Worm (Caenorhabditis elegans) whole organism, mixed stage, embryonic: ENCODE results near the gene mcu-1.

Experiments
- M03D4.4 ChIP-seq: sonication (generic microtip); optimal IDR thresholded peaks from 2 replicates; lab custom pipeline; 2017; ENCODE audit warnings: mild to moderate bottlenecking, missing genetic modification characterization, missing compliant biosample characterization
- bed-3 ChIP-seq: fragments of 200-800 bp; sonication (Bioruptor generic); optimal IDR thresholded peaks from 3 replicates; lab custom pipeline; 2018; ENCODE audit warnings: mild to moderate bottlenecking, missing genetic modification characterization, moderate library complexity, missing compliant biosample characterization
- blmp-1 ChIP-seq: fragments of 150-350 bp; optimal IDR thresholded peaks from 2 replicates; lab custom pipeline; 2014; ENCODE audit warnings: missing biosample characterization, missing genetic modification characterization
- ceh-39 ChIP-seq: fragments of 150-350 bp; optimal IDR thresholded peaks from 2 replicates; lab custom pipeline; 2014; ENCODE audit warnings: missing biosample characterization, missing genetic modification characterization
- ceh-43 ChIP-seq: fragments of 200-800 bp; sonication (Bioruptor generic); optimal IDR thresholded peaks from 2 replicates; lab custom pipeline; 2018; ENCODE audit warnings: mild to moderate bottlenecking, missing genetic modification characterization, moderate library complexity, missing compliant biosample characterization
- ceh-83 ChIP-seq: fragments of 200-800 bp; sonication (Bioruptor generic); optimal IDR thresholded peaks from 2 replicates; lab custom pipeline; 2018; ENCODE audit warnings: mild to moderate bottlenecking, missing genetic modification characterization, missing compliant biosample characterization
- ces-1 ChIP-seq: fragments of 150-350 bp; optimal IDR thresholded peaks from 2 replicates; lab custom pipeline; 2014; ENCODE audit warnings: missing biosample characterization, missing genetic modification reagents, missing genetic modification characterization
- cnd-1 ChIP-seq: fragments of 200-800 bp; sonication (Bioruptor generic); optimal IDR thresholded peaks from 2 replicates; lab custom pipeline; 2018; ENCODE audit warnings: mild to moderate bottlenecking, missing genetic modification characterization, missing compliant biosample characterization
- drap-1 ChIP-seq: fragments of 200-800 bp; sonication (Bioruptor generic); optimal IDR thresholded peaks from 3 replicates; lab custom pipeline; 2018; ENCODE audit warnings: mild to moderate bottlenecking, missing genetic modification characterization, missing compliant biosample characterization
- elt-1 ChIP-seq: sonication (generic microtip); optimal IDR thresholded peaks from 2 replicates; lab custom pipeline; 2017; ENCODE audit warnings: missing genetic modification characterization, mild to moderate bottlenecking, missing compliant biosample characterization, antibody characterized with exemption, moderate library complexity, borderline replicate concordance; ENCODE audit not compliant: insufficient read depth
- elt-3 ChIP-seq: fragments of 150-350 bp; optimal IDR thresholded peaks from 2 replicates; lab custom pipeline; 2014; ENCODE audit warnings: missing biosample characterization, missing genetic modification characterization
- flh-1 ChIP-seq: fragments of 200-800 bp; sonication (Bioruptor generic); optimal IDR thresholded peaks from 2 replicates; lab custom pipeline; 2018; ENCODE audit warnings: mild to moderate bottlenecking, missing genetic modification characterization, moderate library complexity, missing compliant biosample characterization
- ham-2 ChIP-seq: fragments of 200-800 bp; sonication (Bioruptor generic); optimal IDR thresholded peaks from 2 replicates; lab custom pipeline; 2018; ENCODE audit warnings: mild to moderate bottlenecking, missing genetic modification characterization, missing compliant biosample characterization
- hlh-1 ChIP-seq: fragments of 150-350 bp; optimal IDR thresholded peaks from 2 replicates; lab custom pipeline; 2014; ENCODE audit warnings: missing biosample characterization, missing genetic modification reagents, missing genetic modification characterization
- lin-13 ChIP-seq: fragments of 150-350 bp; optimal IDR thresholded peaks from 2 replicates; lab custom pipeline; 2014; ENCODE audit warnings: missing biosample characterization, missing genetic modification characterization
- lin-32 ChIP-seq: fragments of 200-800 bp; sonication (Bioruptor generic); optimal IDR thresholded peaks from 2 replicates; lab custom pipeline; 2018; ENCODE audit warnings: mild to moderate bottlenecking, missing genetic modification characterization, missing compliant biosample characterization
- lsy-2 ChIP-seq: fragments of 150-350 bp; optimal IDR thresholded peaks from 2 replicates; lab custom pipeline; 2014; ENCODE audit warnings: missing biosample characterization, missing genetic modification characterization
- mab-5 ChIP-seq: fragments of 150-350 bp; optimal IDR thresholded peaks from 2 replicates; lab custom pipeline; 2014; ENCODE audit warnings: missing biosample characterization, missing genetic modification characterization
- mep-1 ChIP-seq: fragments of 150-350 bp; optimal IDR thresholded peaks from 2 replicates; lab custom pipeline; 2017; ENCODE audit warnings: missing biosample characterization, missing genetic modification reagents, missing genetic modification characterization, inconsistent platforms
- mls-2 ChIP-seq: sonication (generic microtip); optimal IDR thresholded peaks from 2 replicates; lab custom pipeline; 2016; ENCODE audit warnings: mild to moderate bottlenecking, missing genetic modification characterization, moderate library complexity, missing compliant biosample characterization
- nhr-12 ChIP-seq: fragments of 150-350 bp; optimal IDR thresholded peaks from 2 replicates; lab custom pipeline; 2014; ENCODE audit warnings: missing biosample characterization, missing genetic modification characterization
- nhr-2 ChIP-seq: fragments of 150-350 bp; optimal IDR thresholded peaks from 2 replicates; lab custom pipeline; 2014; ENCODE audit warnings: missing biosample characterization, missing genetic modification characterization
- nhr-237 ChIP-seq: fragments of 150-350 bp; optimal IDR thresholded peaks from 2 replicates; lab custom pipeline; 2014; ENCODE audit warnings: missing biosample characterization, missing genetic modification characterization
- nhr-28 ChIP-seq: fragments of 150-350 bp; optimal IDR thresholded peaks from 2 replicates; lab custom pipeline; 2014; ENCODE audit warnings: missing biosample characterization, missing genetic modification characterization
- nhr-76 ChIP-seq: sonication (generic microtip); optimal IDR thresholded peaks from 2 replicates; lab custom pipeline; 2017; ENCODE audit warnings: missing biosample characterization, missing genetic modification characterization
- sem-2 ChIP-seq: fragments of 200-800 bp; sonication (Bioruptor generic); optimal IDR thresholded peaks from 2 replicates; lab custom pipeline; 2018; ENCODE audit warnings: mild to moderate bottlenecking, missing genetic modification characterization, missing compliant biosample characterization
- snpc-4 ChIP-seq: fragments of 150-350 bp; optimal IDR thresholded peaks from 2 replicates; lab custom pipeline; 2014; ENCODE audit warnings: missing biosample characterization, missing genetic modification characterization
- sptf-1 ChIP-seq: sonication (generic microtip); optimal IDR thresholded peaks from 2 replicates; lab custom pipeline; 2017; ENCODE audit warnings: mild to moderate bottlenecking, missing genetic modification characterization, moderate library complexity, missing compliant biosample characterization
- tbx-8 ChIP-seq: fragments of 200-800 bp; sonication (Bioruptor generic); optimal IDR thresholded peaks from 2 replicates; lab custom pipeline; 2018; ENCODE audit warnings: mild to moderate bottlenecking, missing genetic modification characterization, moderate library complexity, missing compliant biosample characterization
- unc-120 ChIP-seq: sonication (generic microtip); optimal IDR thresholded peaks from 2 replicates; lab custom pipeline; 2017; ENCODE audit warnings: missing genetic modification characterization, missing compliant biosample characterization; ENCODE audit not compliant: poor library complexity, severe bottlenecking
- unc-62 ChIP-seq: fragments of 150-350 bp; optimal IDR thresholded peaks from 2 replicates; lab custom pipeline; 2014; ENCODE audit warnings: missing biosample characterization, missing genetic modification reagents, missing genetic modification characterization

Gene mcu-1

DNA sequence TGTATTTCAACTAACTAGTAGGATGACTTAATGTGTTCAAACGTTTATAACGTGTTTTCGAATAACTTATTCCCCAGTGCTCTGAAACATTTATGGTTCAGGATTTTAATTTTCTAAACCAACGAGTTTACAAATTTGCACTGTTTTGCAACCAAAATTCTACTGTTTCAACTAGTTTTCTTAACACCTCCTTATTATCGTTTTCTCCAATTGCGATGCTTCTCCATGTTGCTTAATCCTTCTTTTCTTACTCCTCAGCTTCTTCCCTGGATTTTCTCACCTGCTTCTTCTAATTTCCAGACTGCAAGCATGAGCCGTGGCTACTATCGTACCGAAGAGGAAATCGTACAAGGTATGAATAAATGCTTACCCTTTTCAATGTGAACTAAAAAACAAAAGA is 8.7 kb downstream of the mcu-1 start, which contains the start of gene lin-33:
Gene lin-33, plus strand, starts transcription at position 301 of the 400 bp plus-strand sequence.
- TF ChIP-seq ceh-83 (GFP tag; lab: Kevin White, UChicago), result no peak
- TF ChIP-seq sem-2 (GFP tag; lab: Kevin White, UChicago), result no peak
- no peak for TF ChIP-seq elt-1 (tag; lab: Kevin White, UChicago)
- TF ChIP-seq nhr-2, result no peak
- TF ChIP-seq mab-5 (tag; lab: Kevin White, UChicago), result no peak
- TF ChIP-seq snpc-4 (tag; lab: Kevin White, UChicago), result no peak
- TF ChIP-seq lin-13, result no peak
- TF ChIP-seq ceh-43, result no peak
- no peak for TF ChIP-seq lsy-2
- TF ChIP-seq nhr-12 (tag; lab: Kevin White, UChicago), result no peak
- TF ChIP-seq ham-2 (GFP tag; lab: Kevin White, UChicago), result no peak
- no peak for TF ChIP-seq M03D4.4 (tag; lab: Kevin White, UChicago)
- TF ChIP-seq elt-3 (tag; lab: Kevin White, UChicago), result no peak
- TF ChIP-seq flh-1 (GFP tag; lab: Kevin White, UChicago), result no peak

DNA sequence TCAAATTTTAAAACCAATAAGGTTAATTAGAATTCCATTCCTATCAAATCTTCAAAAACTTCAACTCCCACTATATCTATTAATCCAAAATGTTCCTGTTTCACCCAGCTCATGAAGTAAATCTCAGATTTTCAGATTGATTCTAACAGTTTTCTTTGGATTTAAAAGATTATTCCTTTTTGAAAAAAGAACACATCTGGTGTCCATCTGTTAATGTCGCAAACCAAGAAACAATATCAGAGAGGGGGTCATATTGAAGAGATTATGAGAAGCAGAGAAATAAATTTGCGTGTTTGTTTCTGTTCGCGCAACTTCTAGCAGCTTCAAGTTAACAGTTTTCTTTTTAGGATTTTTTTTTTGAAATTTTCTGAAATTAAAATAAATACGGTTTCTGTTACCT is 10.1 kb downstream of the mcu-1 start:
- TF ChIP-seq lin-32 (GFP tag; lab: Kevin White, UChicago) (peak; percentile 58), blmp-1 (tag; lab: Kevin White, UChicago) (no peak)

DNA sequence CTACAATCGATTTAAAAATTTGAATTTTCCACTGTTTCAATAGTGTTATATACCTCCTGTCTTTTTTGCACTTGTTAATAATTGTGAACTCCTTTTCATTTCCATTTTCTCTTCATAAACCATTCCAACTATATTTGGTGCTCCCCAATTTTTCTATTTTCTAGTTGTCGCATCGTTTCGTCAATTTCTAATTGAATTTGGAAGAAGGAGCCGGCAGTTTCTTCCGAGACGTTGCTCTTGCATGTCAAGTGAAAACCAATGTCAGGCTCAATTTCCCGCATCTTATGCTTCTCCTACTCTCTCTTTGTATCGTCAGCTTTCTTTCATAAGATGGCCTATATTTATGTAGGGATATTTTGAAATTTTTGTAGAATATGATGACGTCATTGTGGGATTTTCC is 11.2 kb downstream of the mcu-1 start:
- no peak for TF ChIP-seq unc-62 (GFP tag; lab: Kevin White, UChicago)
- TF ChIP-seq ces-1, result peak; percentile 95

ce11 chrIV:5926643-5927042 is 12.4 kb downstream of the mcu-1 start:
- TF ChIP-seq cnd-1 (peak; percentile 69), sptf-1 (tag; lab: Kevin White, UChicago) (peak; percentile 88), blmp-1 (tag; lab: Kevin White, UChicago) (peak; percentile 62), ceh-43 (peak; percentile 69), elt-1 (tag; lab: Kevin White, UChicago) (no peak), ces-1 (peak; percentile 82)

DNA sequence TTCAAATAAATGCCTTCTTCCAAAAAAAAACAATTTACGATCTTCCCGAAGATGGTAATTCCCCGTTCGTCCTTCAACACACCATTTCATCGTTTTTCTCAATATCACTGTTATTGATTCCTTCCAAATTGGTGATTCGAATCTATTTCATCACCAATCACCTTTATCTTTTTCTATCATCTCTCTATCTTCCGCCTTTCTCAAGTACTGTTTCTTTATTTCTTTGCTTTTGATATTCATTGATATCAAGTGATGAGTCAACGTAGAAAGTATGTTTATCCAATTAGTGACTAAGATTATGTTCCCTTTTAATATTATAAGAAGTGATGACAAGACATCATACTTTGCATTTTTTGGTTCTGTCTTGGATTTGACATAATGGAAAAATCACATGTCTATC is 14.8 kb downstream of the mcu-1 start:
- TF ChIP-seq elt-1 (tag; lab: Kevin White, UChicago), result peak; percentile 13
- no peak for TF ChIP-seq nhr-76
- TF ChIP-seq, all 35 proteins: peak for 1

DNA sequence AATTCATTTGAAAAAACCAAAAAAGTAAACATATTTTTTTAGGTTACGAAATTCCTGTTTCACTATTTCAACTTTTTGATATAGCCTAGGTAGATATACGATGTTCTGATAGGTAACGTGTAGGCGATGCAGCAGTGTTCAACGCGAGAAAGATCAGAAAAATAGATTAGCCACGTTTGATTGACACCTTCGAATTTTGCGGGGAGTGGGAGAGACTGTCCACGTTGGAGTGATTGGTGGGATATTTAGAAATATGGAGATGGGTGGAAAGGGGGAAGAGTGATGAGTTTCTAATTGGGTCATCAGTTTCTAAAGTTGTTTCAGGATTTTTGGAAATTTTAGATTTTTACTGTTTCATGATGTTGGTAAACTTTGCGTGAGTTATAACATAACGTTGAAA is 15.9 kb downstream of the mcu-1 start:
- TF ChIP-seq nhr-237 (tag; lab: Kevin White, UChicago) (no peak), unc-62 (GFP tag; lab: Kevin White, UChicago) (peak; percentile 63)

ce11 chrIV:5917026-5917425 is 22.0 kb downstream of the mcu-1 start, which contains the start of gene dhhc-13:
Gene dhhc-13, plus strand, starts transcription at chrIV:5917326.
- no peak for TF ChIP-seq bed-3 (GFP tag; lab: Kevin White, UChicago)
- TF ChIP-seq elt-3 (tag; lab: Kevin White, UChicago), result no peak
- TF ChIP-seq ces-1, result no peak
- TF ChIP-seq sptf-1 (tag; lab: Kevin White, UChicago), result no peak
- TF ChIP-seq nhr-237 (tag; lab: Kevin White, UChicago), result no peak
- no peak for TF ChIP-seq mep-1 (tag; lab: Kevin White, UChicago)
- no peak for TF ChIP-seq tbx-8 (GFP tag; lab: Kevin White, UChicago)
- TF ChIP-seq hlh-1 (tag; lab: Kevin White, UChicago), result no peak
- no peak for TF ChIP-seq ham-2 (GFP tag; lab: Kevin White, UChicago)
- TF ChIP-seq lin-32 (GFP tag; lab: Kevin White, UChicago), result no peak
- TF ChIP-seq ceh-43, result no peak
- TF ChIP-seq drap-1 (GFP tag; lab: Kevin White, UChicago), result no peak
- no peak for TF ChIP-seq ceh-83 (GFP tag; lab: Kevin White, UChicago)
- TF ChIP-seq mls-2 (tag; lab: Kevin White, UChicago), result no peak
- no peak for TF ChIP-seq lsy-2
- TF ChIP-seq nhr-76, result no peak
- no peak for TF ChIP-seq nhr-28 (tag; lab: Kevin White, UChicago)
- TF ChIP-seq flh-1 (GFP tag; lab: Kevin White, UChicago), result no peak
- no peak for TF ChIP-seq ceh-39 (tag; lab: Kevin White, UChicago)
- no peak for TF ChIP-seq unc-120 (tag; lab: Kevin White, UChicago)
- TF ChIP-seq, all 35 proteins: peak for 0
